Fruit fly (Drosophila melanogaster) S2 (cell line): Measurements from ENCODE around the gene JYalpha.

Experiments
- CG8478 ChIP-seq: fragments of >200 bp; optimal IDR thresholded peaks from 2 replicates; lab custom pipeline; 2018
- CTCF ChIP-seq, 2 experiments: fragments of >200 bp; optimal IDR thresholded peaks; 2 replicates each; lab custom pipeline; 2018

Gene JYalpha

DNA sequence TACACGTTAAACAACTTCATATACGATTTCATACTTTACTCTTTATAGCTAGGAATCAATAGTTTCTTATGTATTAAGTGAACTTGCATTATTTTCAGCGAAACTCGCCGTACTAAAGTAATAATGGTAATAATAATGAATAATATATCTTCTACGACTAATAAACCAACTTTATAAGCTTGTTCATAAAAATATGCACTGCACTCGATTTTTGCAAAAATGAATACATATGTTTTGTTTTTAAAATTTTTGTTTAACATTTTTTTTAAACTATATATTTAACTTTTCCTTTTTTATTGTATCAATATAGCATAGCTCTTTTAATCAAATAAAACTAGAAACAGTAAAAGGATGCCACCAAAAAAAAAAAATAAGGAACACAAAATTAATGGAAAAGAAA is at the start of gene JYalpha:
Gene JYalpha (plus strand): TSS at position 301 of the 400 bp plus-strand sequence.
- TF ChIP-seq CTCF (optimal IDR thresholded peaks at IDR 0.05; lab: Kevin White, UChicago) (no peak), CG8478 (lab: Kevin White, UChicago) (no peak)

DNA sequence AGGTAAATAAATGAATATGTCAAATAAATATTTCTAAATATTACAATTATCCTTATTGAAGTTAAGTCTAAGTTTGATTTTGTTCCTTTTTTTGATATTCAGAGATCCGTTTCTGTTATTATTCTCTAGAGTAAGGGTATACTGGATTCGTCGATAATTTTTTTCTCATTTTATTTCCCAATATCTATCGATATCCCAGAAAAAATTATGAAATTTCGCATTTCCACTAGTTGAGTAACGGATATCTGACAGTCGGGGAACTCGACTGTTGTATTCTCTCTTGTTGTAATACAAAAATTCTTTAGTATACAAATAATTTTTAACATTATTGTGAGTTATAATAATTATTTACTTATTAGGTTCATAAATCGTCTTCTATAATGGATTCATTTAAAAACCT is 730 bp downstream of the JYalpha start:
- TF ChIP-seq CG8478 (lab: Kevin White, UChicago), result no peak
- no peak for TF ChIP-seq CTCF (optimal IDR thresholded peaks at IDR 0.05; lab: Kevin White, UChicago)

DNA sequence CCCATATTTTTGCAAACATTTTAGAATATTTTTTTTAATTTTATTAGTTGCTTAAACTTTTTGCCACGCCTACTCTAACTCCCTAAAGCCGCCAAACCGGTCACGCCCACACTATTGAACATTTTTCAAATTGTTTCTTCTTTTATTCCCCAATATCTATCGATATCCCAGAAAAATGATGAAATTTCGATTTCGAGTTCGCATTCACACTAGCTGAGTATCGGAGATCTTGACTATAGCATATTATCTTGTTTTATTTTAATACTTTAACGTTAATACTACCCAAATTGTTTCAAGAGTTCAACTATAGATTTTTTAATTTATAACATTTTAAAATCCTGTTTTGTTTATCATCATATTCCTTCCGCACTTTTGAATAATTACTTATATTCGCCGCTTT is 41.7 kb downstream of the JYalpha start:
- no peak for TF ChIP-seq CG8478 (lab: Kevin White, UChicago)

DNA sequence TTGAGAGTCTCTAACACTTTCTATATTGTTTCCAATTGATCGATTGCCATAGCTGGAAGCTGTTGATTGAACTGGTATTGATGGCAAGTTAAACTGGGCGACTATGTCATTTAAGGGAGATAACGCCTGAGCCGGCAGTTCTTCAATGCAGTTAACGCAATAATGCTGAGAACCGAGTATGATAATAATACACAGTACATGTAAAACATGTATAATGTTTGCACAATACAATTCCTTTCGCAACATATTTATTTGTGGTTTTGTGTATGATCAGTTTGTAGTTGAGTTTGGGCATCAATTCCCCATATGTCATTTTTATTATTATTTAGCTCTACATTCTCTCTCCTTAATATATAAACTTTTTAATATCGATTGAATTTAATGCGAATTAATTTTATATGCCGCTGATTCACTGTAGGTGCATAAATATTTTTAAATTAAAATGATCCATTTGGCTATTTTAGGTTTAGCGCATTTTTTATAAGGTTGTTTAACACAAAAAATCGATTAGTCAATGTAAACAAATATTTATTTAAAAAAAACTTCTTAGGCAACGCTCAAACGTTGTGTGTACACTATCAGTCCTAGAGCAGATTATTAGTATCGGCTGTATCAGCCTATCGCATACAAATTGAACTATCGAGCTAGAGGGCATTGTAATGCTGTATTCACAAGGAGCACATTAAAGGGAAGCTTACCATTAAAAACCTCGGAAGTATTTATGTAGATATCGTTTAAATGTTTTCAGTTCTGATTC is 42.7 kb downstream of the JYalpha start, which contains the start of gene PlexB:
Gene PlexB (minus strand): TSS at position 600 of the 757 bp plus-strand sequence.
- TF ChIP-seq CG8478 (lab: Kevin White, UChicago) (no peak), CTCF (optimal IDR thresholded peaks at IDR 0.05; lab: Kevin White, UChicago) (no peak)

DNA sequence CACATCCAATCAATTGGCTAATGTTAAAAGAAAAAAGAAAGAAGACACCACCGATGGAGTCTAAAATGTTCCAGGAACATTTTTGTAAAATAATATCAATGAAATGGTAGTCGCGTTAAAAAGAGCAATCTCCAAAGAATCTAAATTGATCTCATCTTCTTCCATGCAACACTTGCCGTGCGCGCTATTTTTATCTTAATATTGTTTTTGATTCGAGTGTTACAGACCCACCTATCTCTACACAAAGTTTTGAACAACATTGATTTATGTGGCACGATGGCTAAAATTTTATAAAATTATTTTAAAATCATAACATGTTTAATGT is 43.2 kb downstream of the JYalpha start:
- no peak for TF ChIP-seq CTCF (optimal IDR thresholded peaks at IDR 0.05; lab: Kevin White, UChicago)
- no peak for TF ChIP-seq CG8478 (lab: Kevin White, UChicago)

DNA sequence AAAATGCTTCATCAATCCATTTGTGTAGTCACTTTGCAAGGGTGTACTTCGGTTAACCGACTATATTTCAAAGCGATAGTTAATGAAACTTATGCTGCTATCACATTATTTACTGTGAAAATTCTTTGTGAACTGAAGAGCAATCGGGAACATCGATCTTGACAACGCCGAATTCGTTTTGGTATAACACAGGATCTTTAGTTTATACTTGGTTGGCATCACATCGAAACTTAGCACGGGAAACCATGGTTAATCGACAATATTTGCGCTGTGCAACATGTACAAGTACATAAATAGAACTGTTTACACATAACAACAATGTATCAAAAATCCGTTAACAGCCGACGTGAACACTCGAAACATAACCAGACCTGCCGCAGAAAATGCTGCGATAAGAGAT is 44.1 kb downstream of the JYalpha start:
- no peak for TF ChIP-seq CG8478 (lab: Kevin White, UChicago)
- TF ChIP-seq CTCF (optimal IDR thresholded peaks at IDR 0.05; lab: Kevin White, UChicago), result no peak

DNA sequence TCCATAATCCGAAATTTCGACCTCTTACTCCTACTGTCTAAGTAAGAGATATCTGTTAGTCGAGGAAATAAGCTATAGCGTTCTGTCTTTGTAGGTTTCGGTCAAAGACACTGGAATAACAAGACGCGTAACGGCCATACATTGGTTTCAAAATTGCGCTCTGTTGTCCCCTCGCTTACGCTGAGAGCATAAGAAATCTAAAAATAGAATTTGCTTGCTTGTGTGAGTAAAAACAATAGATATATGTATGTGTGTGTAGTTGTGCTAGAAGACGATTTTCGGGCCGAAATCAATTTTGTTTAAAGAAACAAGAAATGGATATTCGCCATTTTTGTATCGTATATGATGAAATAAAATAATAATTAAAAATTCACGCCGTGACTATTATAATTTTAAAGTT is 45.8 kb downstream of the JYalpha start:
- TF ChIP-seq CG8478 (lab: Kevin White, UChicago) (no peak), CTCF (optimal IDR thresholded peaks at IDR 0.05; lab: Kevin White, UChicago) (no peak)

DNA sequence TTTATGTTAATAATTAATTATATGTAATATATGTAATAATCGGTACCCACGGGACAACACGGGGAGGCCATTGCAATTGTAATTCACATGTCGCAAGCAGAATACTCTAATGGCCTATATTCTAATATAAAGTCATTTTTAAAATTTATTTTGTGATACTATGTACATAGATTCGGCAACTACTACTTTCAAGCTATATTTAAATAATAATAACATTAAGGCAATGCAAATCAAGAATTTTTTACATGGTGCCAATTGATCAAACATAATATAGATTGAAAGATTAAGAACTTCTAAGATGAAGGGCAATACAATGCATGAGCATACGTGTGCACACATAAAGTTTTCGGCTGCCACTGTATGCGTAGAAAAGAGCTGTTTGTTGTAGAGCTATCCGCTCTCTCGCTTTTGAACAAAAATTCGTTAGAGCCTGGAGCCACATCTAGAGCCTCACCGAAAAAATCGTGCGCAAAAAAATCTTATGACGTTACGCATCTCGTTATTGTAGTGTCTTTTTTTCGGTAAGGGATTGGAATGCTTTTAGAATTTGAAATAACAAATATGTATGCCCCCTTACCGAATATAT is 46.4 kb downstream of the JYalpha start:
- TF ChIP-seq CG8478 (lab: Kevin White, UChicago) (no peak), CTCF (optimal IDR thresholded peaks at IDR 0.05; lab: Kevin White, UChicago) (no peak)

DNA sequence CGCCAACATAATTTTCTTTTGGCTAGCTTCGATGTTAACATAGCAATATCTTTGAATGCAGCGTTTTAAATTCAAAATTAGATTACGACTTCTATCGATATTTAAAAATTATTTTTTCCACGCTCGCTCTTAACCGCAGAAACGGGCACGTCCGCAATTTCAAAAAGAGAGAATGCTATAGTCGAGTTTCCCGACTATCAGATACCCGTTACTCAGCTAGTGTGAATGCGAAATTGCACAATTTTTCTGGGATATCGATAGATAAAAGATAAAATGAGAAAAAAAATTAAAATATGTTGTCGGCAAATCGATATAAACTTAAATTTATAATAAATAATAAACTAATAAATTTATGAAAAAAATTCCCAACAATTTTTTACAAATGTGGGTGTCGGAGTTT is 54.0 kb downstream of the JYalpha start:
- TF ChIP-seq CG8478 (lab: Kevin White, UChicago) (no peak), CTCF (optimal IDR thresholded peaks at IDR 0.05; lab: Kevin White, UChicago) (no peak)
